Worm (Caenorhabditis elegans) whole organism, L2 larva: ENCODE data around the gene kat-1.

Experiments used
- ceh-82 ChIP-seq: fragments of 150-350 bp; optimal IDR thresholded peaks from 2 replicates; lab custom pipeline; 2014; ENCODE audit warnings: missing biosample characterization, missing genetic modification characterization
- elt-3 ChIP-seq: sonication (generic microtip); optimal IDR thresholded peaks from 2 replicates; lab custom pipeline; 2017; ENCODE audit warnings: missing biosample characterization, missing genetic modification characterization
- fos-1 ChIP-seq: fragments of 150-350 bp; optimal IDR thresholded peaks from 2 replicates; lab custom pipeline; 2014; ENCODE audit warnings: missing biosample characterization, missing genetic modification characterization
- peb-1 ChIP-seq: fragments of 150-350 bp; optimal IDR thresholded peaks from 2 replicates; lab custom pipeline; 2014; ENCODE audit warnings: missing biosample characterization, missing genetic modification characterization
- zag-1 ChIP-seq: fragments of 150-350 bp; optimal IDR thresholded peaks from 2 replicates; lab custom pipeline; 2014; ENCODE audit warnings: missing biosample characterization, missing genetic modification characterization
- ztf-11 ChIP-seq: sonication (generic microtip); optimal IDR thresholded peaks from 2 replicates; lab custom pipeline; 2017; ENCODE audit warnings: missing biosample characterization, missing genetic modification characterization

ce11 chrII:7061730-7062129 lies 11.9 kb upstream of the kat-1 start, which contains the start of gene acs-6:
- TF ChIP-seq zag-1 (tag; lab: Kevin White, UChicago) (no peak), ceh-82 (tag; lab: Kevin White, UChicago) (no peak), peb-1 (no peak), elt-3 (tag; lab: Kevin White, UChicago) (no peak), ztf-11 (tag; lab: Kevin White, UChicago) (no peak), fos-1 (tag; lab: Kevin White, UChicago) (no peak)
